In the genomic region with DNA sequence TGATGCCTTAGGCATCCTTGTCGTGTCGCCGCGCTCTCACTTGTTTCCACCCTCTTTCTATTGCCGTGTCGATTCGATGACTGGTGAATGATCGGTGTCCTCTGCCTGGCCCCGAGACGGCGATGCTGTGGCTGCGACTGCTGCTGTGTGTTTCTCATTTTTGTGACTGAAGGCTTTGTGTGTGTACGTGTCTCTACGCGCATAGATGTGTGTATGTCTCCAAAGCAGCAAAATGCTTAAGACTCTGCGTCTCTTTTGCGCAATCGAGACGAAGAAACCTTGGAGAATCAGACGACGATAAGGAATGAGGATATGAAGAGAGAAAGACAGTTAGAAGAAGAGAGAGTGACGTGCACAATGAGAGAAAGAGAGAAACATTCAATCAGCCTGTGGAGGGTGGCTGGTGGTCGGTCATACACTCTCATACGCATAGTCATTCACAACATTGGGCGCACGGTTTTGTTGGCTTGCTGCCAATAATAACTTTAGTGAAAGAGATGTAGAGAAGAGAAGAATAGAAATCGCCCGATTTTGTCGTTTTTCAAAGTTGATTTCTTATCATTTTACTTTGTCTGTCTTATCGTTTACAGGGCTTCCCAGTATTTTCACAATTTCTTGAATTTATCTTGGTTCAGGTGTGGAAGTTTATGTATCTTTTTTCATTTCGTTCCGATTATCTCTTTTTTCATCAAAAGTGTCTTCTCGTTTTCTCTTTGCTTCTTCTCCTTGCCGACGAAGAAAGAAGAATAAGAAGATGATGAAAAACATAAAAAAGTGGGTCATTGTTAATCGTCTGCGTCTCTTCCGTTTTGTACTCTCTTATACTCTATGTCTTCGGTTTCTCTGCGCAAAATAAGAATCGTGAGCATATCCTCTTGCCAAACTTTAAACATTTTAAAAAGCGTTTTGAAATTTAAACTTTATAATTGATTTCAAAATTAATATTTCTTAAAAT, we compare ENCODE assay signal across 2 worm cellular contexts.
TF ChIP-seq lines count a peak whose summit lies in the region.

No protein-coding gene starts in this region.

TF ChIP-seq in whole organism, L4 larva, 104 proteins besides CTCF, POLR2A, EP300 and RAD21 (continued from another document):
- TF ChIP-seq nhr-41 (GFP tag; IDR thresholded peaks at IDR 0.05; lab: Robert Waterston, UW) (peak; percentile 47; the same call in 1 of the 2 replicates), skn-1 (tag; optimal IDR thresholded peaks at IDR 0.05; lab: Kevin White, UChicago) (no peak), rbr-2 (tag; optimal IDR thresholded peaks at IDR 0.05; lab: Kevin White, UChicago) (peak; percentile 95), ztf-11 (tag; optimal IDR thresholded peaks at IDR 0.05; lab: Kevin White, UChicago) (no peak), vab-7 (GFP tag; IDR thresholded peaks at IDR 0.05; lab: Robert Waterston, UW) (no peak), hlh-30 (tag; optimal IDR thresholded peaks at IDR 0.05; lab: Kevin White, UChicago; ENCODE audit: insufficient read depth) (peak; percentile 98), dve-1 (tag; optimal IDR thresholded peaks at IDR 0.05; lab: Kevin White, UChicago; ENCODE audit: insufficient read depth) (peak; percentile 98), unc-130 (GFP tag; optimal IDR thresholded peaks at IDR 0.05; lab: Kevin White, UChicago) (peak; percentile 27), dmd-9 (GFP tag; IDR thresholded peaks at IDR 0.05; lab: Robert Waterston, UW) (no peak), Y105C5A.15 (GFP tag; IDR thresholded peaks at IDR 0.05; lab: Robert Waterston, UW) (no peak), daf-12 (tag; optimal IDR thresholded peaks at IDR 0.05; lab: Kevin White, UChicago) (no peak), egl-27 (tag; optimal IDR thresholded peaks at IDR 0.05; lab: Kevin White, UChicago) (peak; percentile 92), F10B5.3 (tag; optimal IDR thresholded peaks at IDR 0.05; lab: Kevin White, UChicago) (peak; percentile 69), Y75B8A.6 (GFP tag; IDR thresholded peaks at IDR 0.05; lab: Robert Waterston, UW) (peak; percentile 17; the same call in 1 of the 2 replicates), nhr-42 (GFP tag; IDR thresholded peaks at IDR 0.05; lab: Robert Waterston, UW) (peak; percentile 59; the same call in 1 of the 2 replicates), daf-8 (GFP tag; IDR thresholded peaks at IDR 0.05; lab: Robert Waterston, UW) (no peak), lin-38 (GFP tag; IDR thresholded peaks at IDR 0.05; lab: Robert Waterston, UW) (peak; percentile 68), hmg-1.1 (GFP tag; IDR thresholded peaks at IDR 0.05; lab: Robert Waterston, UW) (peak; percentile 92), attf-4 (tag; optimal IDR thresholded peaks at IDR 0.05; lab: Kevin White, UChicago) (peak; percentile 81), sdz-12 (GFP tag; optimal IDR thresholded peaks at IDR 0.05; lab: Kevin White, UChicago) (no peak), tag-97 (GFP tag; IDR thresholded peaks at IDR 0.05; lab: Robert Waterston, UW) (no peak), lsy-2 (tag; optimal IDR thresholded peaks at IDR 0.05; lab: Kevin White, UChicago) (peak; percentile 92 to 94), spr-3 (GFP tag; optimal IDR thresholded peaks at IDR 0.05; lab: Kevin White, UChicago) (peak; percentile 21), zfp-2 (tag; optimal IDR thresholded peaks at IDR 0.05; lab: Kevin White, UChicago) (no peak), nhr-102 (tag; optimal IDR thresholded peaks at IDR 0.05; lab: Kevin White, UChicago) (peak; percentile 94), F37D6.2 (tag; optimal IDR thresholded peaks at IDR 0.05; lab: Kevin White, UChicago) (peak; percentile 82), R02D3.7 (tag; optimal IDR thresholded peaks at IDR 0.05; lab: Kevin White, UChicago) (no peak), madf-5 (GFP tag; IDR thresholded peaks at IDR 0.05; lab: Robert Waterston, UW) (0 out of 4 replicates have a peak, but pooled peaks of 1 of the 2 experiments have one; percentile 5), tra-1 (GFP tag; IDR thresholded peaks at IDR 0.05; lab: Robert Waterston, UW) (peak; percentile 70), cey-2 (tag; optimal IDR thresholded peaks at IDR 0.05; lab: Kevin White, UChicago; ENCODE audit: borderline replicate concordance, insufficient read depth) (peak; percentile 88), F49E8.2 (tag; optimal IDR thresholded peaks at IDR 0.05; lab: Kevin White, UChicago; ENCODE audit: borderline replicate concordance) (no peak), aly-2 (tag; optimal IDR thresholded peaks at IDR 0.05; lab: Kevin White, UChicago) (no peak), mdl-1 (tag; optimal IDR thresholded peaks at IDR 0.05; lab: Kevin White, UChicago) (peak; percentile 94 to 98), lin-29 (GFP tag; IDR thresholded peaks at IDR 0.05; lab: Robert Waterston, UW) (peak; percentile 44; the same call in 1 of the 2 replicates), zip-11 (GFP tag; IDR thresholded peaks at IDR 0.05; lab: Robert Waterston, UW) (no peak), ceh-44 (GFP tag; IDR thresholded peaks at IDR 0.05; lab: Robert Waterston, UW) (peak; percentile 55; the same call in 1 of the 2 replicates), jun-1 (tag; optimal IDR thresholded peaks at IDR 0.05; lab: Kevin White, UChicago) (peak; percentile 94), unc-39 (tag; optimal IDR thresholded peaks at IDR 0.05; lab: Kevin White, UChicago) (no peak), daf-19 (GFP tag; conservative IDR thresholded peaks at IDR 0.05; lab: Robert Waterston, UW) (0 out of 2 replicates have a peak, but pooled peaks have one; percentile 58), snpc-1.2 (GFP tag; IDR thresholded peaks at IDR 0.05; lab: Robert Waterston, UW) (peak; percentile 29; the same call in 1 of the 2 replicates), ceh-82 (tag; optimal IDR thresholded peaks at IDR 0.05; lab: Kevin White, UChicago) (no peak), lin-15B (tag; optimal IDR thresholded peaks at IDR 0.05; lab: Kevin White, UChicago) (no peak), lin-39 (tag; optimal IDR thresholded peaks at IDR 0.05; lab: Kevin White, UChicago) (peak; percentile 34), gei-8 (GFP tag; optimal IDR thresholded peaks at IDR 0.05; lab: Kevin White, UChicago) (peak; percentile 94), ctbp-1 (GFP tag; IDR thresholded peaks at IDR 0.05; lab: Robert Waterston, UW) (peak; percentile 83), nhr-77 (tag; optimal IDR thresholded peaks at IDR 0.05; lab: Kevin White, UChicago) (peak; percentile 91), ama-1 (optimal IDR thresholded peaks at IDR 0.05; lab: Kevin White, UChicago) (peak; percentile 42), zag-1 (tag; optimal IDR thresholded peaks at IDR 0.05; lab: Kevin White, UChicago) (peak; percentile 64), madf-9 (GFP tag; conservative IDR thresholded peaks at IDR 0.05; lab: Robert Waterston, UW) (no peak; the same call in 1 of the 2 replicates), aha-1 (tag; lab: Kevin White, UChicago) (peak; percentile 100), F44E2.7 (GFP tag; IDR thresholded peaks at IDR 0.05; lab: Robert Waterston, UW) (no peak), dpl-1 (GFP tag; optimal IDR thresholded peaks at IDR 0.05; lab: Kevin White, UChicago) (peak; percentile 58), hif-1 (tag; optimal IDR thresholded peaks at IDR 0.05; lab: Kevin White, UChicago) (peak; percentile 87 to 98), nhr-111 (GFP tag; optimal IDR thresholded peaks at IDR 0.05; lab: Kevin White, UChicago) (no peak), dmd-8 (GFP tag; IDR thresholded peaks at IDR 0.05; lab: Robert Waterston, UW) (no peak), ceh-28 (tag; optimal IDR thresholded peaks at IDR 0.05; lab: Kevin White, UChicago) (peak; percentile 68), ces-1 (GFP tag; optimal IDR thresholded peaks at IDR 0.05; lab: Kevin White, UChicago) (no peak)

TF ChIP-seq in whole organism, late embryonic, 69 proteins besides CTCF, POLR2A, EP300 and RAD21 (continued from another document):
- TF ChIP-seq ceh-30 (tag; optimal IDR thresholded peaks at IDR 0.05; lab: Kevin White, UChicago) (peak; percentile 93), hlh-13 (GFP tag; optimal IDR thresholded peaks at IDR 0.05; lab: Kevin White, UChicago) (no peak), unc-3 (GFP tag; conservative IDR thresholded peaks at IDR 0.05; lab: Robert Waterston, UW) (no peak), unc-3 (tag; optimal IDR thresholded peaks at IDR 0.05; lab: Kevin White, UChicago) (no peak), ceh-31 (tag; optimal IDR thresholded peaks at IDR 0.05; lab: Kevin White, UChicago) (peak; percentile 97), ceh-24 (tag; optimal IDR thresholded peaks at IDR 0.05; lab: Kevin White, UChicago) (no peak), syd-9 (tag; optimal IDR thresholded peaks at IDR 0.05; lab: Kevin White, UChicago) (peak; percentile 89), rnt-1 (tag; optimal IDR thresholded peaks at IDR 0.05; lab: Kevin White, UChicago) (peak; percentile 95), npax-4 (tag; optimal IDR thresholded peaks at IDR 0.05; lab: Kevin White, UChicago) (no peak), sox-4 (tag; optimal IDR thresholded peaks at IDR 0.05; lab: Kevin White, UChicago) (no peak), pat-9 (tag; optimal IDR thresholded peaks at IDR 0.05; lab: Kevin White, UChicago) (no peak), ttx-3 (tag; optimal IDR thresholded peaks at IDR 0.05; lab: Kevin White, UChicago) (no peak), C38D4.7 (GFP tag; optimal IDR thresholded peaks at IDR 0.05; lab: Kevin White, UChicago) (no peak), hlh-8 (tag; optimal IDR thresholded peaks at IDR 0.05; lab: Kevin White, UChicago) (peak; percentile 78), elt-2 (tag; optimal IDR thresholded peaks at IDR 0.05; lab: Kevin White, UChicago) (peak; percentile 56)
